Fruit fly (Drosophila melanogaster): Measurements from ENCODE around the gene CG6707.

The CG6707 gene

dm6 chr3L:9859624-9860023, 38.8 kb downstream of the CG6707 start, which contains the start of gene CG10809 (continued):
- TF ChIP-seq CG6683 (GFP tag; optimal IDR thresholded peaks at IDR 0.05), result no peak
- peak; percentile 95 for TF ChIP-seq knrl (GFP tag; IDR thresholded peaks at IDR 0.05; ENCODE audit: partially characterized antibody)
- TF ChIP-seq da (GFP tag; optimal IDR thresholded peaks at IDR 0.05), result no peak
- peak; percentile 95 for TF ChIP-seq BEAF-32 (GFP tag; optimal IDR thresholded peaks at IDR 0.05)
- TF ChIP-seq lola (GFP tag; optimal IDR thresholded peaks at IDR 0.05), result peak in 1 of 3 experiments; percentile 36
- peak; percentile 83; the same call in 2 of the 4 replicates for TF ChIP-seq chinmo (GFP tag; IDR thresholded peaks at IDR 0.05; ENCODE audit: partially characterized antibody)
- TF ChIP-seq cas (GFP tag; IDR thresholded peaks at IDR 0.05), result no peak
- TF ChIP-seq Drgx (GFP tag; IDR thresholded peaks at IDR 0.05), result no peak
- no peak for TF ChIP-seq tgo (GFP tag; IDR thresholded peaks at IDR 0.05)
- no peak for TF ChIP-seq pb (GFP tag; optimal IDR thresholded peaks at IDR 0.05)
- TF ChIP-seq Dll (GFP tag; IDR thresholded peaks at IDR 0.05; ENCODE audit: partially characterized antibody), result peak; percentile 92
- peak; percentile 48 for TF ChIP-seq dmrt11E (tag; optimal IDR thresholded peaks at IDR 0.05)
- peak; percentile 86 for TF ChIP-seq Doc3 (GFP tag; IDR thresholded peaks at IDR 0.05; ENCODE audit: partially characterized antibody)

- TF ChIP-seq CG15514 (GFP tag; optimal IDR thresholded peaks at IDR 0.05) (peak; percentile 34), YL-1 (GFP tag; optimal IDR thresholded peaks at IDR 0.05) (no peak), corto (GFP tag; optimal IDR thresholded peaks at IDR 0.05) (no peak), Taf1 (GFP tag; IDR thresholded peaks at IDR 0.05) (peak; percentile 53; the same call in 1 of the 2 replicates), CG4404 (GFP tag; IDR thresholded peaks at IDR 0.05) (peak; percentile 89), ash1 (GFP tag; optimal IDR thresholded peaks at IDR 0.05) (no peak), Fer3 (tag; optimal IDR thresholded peaks at IDR 0.05) (peak; percentile 76), dm (GFP tag; optimal IDR thresholded peaks at IDR 0.05) (no peak), ranshi (GFP tag; IDR thresholded peaks at IDR 0.05) (peak; percentile 81), CG11696 (GFP tag; IDR thresholded peaks at IDR 0.05) (peak; percentile 54), peb (GFP tag; IDR thresholded peaks at IDR 0.05) (peak; percentile 80), CG2678 (tag; optimal IDR thresholded peaks at IDR 0.05) (peak; percentile 90), Ravus (GFP tag; IDR thresholded peaks at IDR 0.05) (no peak; the same call in none of the 2 replicates), Nf-YC (tag; optimal IDR thresholded peaks at IDR 0.05) (peak; percentile 32), tup (GFP tag; optimal IDR thresholded peaks at IDR 0.05) (peak; percentile 12), CG11456 (GFP tag; IDR thresholded peaks at IDR 0.05) (0 out of 3 replicates have a peak, but pooled peaks have one; percentile 49), CG9437 (GFP tag; optimal IDR thresholded peaks at IDR 0.05) (peak; percentile 83), vnd (GFP tag; IDR thresholded peaks at IDR 0.05; ENCODE audit: partially characterized antibody) (no peak), chif (GFP tag; optimal IDR thresholded peaks at IDR 0.05) (peak; percentile 24 to 54), CG1647 (GFP tag; optimal IDR thresholded peaks at IDR 0.05) (no peak), ewg (GFP tag; optimal IDR thresholded peaks at IDR 0.05) (peak; percentile 66), CG16815 (GFP tag; optimal IDR thresholded peaks at IDR 0.05) (peak; percentile 67), amos (GFP tag; IDR thresholded peaks at IDR 0.05; ENCODE audit: partially characterized antibody) (no peak), jumu (GFP tag; optimal IDR thresholded peaks at IDR 0.05) (no peak), E2f1 (GFP tag; IDR thresholded peaks at IDR 0.05) (peak; percentile 91), CG6654 (GFP tag; optimal IDR thresholded peaks at IDR 0.05) (peak; percentile 34), CG18599 (GFP tag; optimal IDR thresholded peaks at IDR 0.05) (peak; percentile 76), Ets97D (GFP tag; optimal IDR thresholded peaks at IDR 0.05) (no peak), CG2129 (GFP tag; IDR thresholded peaks at IDR 0.05; ENCODE audit: partially characterized antibody) (no peak), Awh (GFP tag; IDR thresholded peaks at IDR 0.05) (peak; percentile 88), CG12659 (GFP tag; optimal IDR thresholded peaks at IDR 0.05) (peak; percentile 42), CG14050 (GFP tag; IDR thresholded peaks at IDR 0.05) (peak; percentile 39; the same call in 1 of the 3 replicates), Ets65A (GFP tag) (no peak), Dfd (GFP tag; optimal IDR thresholded peaks at IDR 0.05) (no peak), br (optimal IDR thresholded peaks at IDR 0.05) (no peak)
These were observed 41.8 kb downstream of the CG6707 start for dm6 chr3L:9856430-9857218.

Measured in whole organism, embryonic.